Fruit fly (Drosophila melanogaster) whole organism, prepupa: ENCODE measurements around the gene CG7582.
A peak's percentile ranks its signal among the peaks of the same experiment; 100 is the strongest.

Experiments used
- Blimp-1 ChIP-seq: fragments of 200-800 bp; sonication (Bioruptor generic); optimal IDR thresholded peaks from 3 replicates; lab custom pipeline; 2017; ENCODE audit warnings: missing biosample characterization, missing genetic modification characterization, mild to moderate bottlenecking, moderate library complexity, missing genetic modification reagents
- CG10631 ChIP-seq: fragments of 200-800 bp; sonication (Bioruptor generic); optimal IDR thresholded peaks from 2 replicates; lab custom pipeline; 2016; ENCODE audit warnings: missing biosample characterization, missing genetic modification characterization
- CG11902 ChIP-seq: fragments of 200-800 bp; sonication (Bioruptor generic); optimal IDR thresholded peaks from 3 replicates; lab custom pipeline; 2016; ENCODE audit warnings: missing biosample characterization, missing genetic modification characterization
- CG15336 ChIP-seq: fragments of 200-800 bp; sonication (Bioruptor generic); IDR thresholded peaks from 2 replicates; pipeline ENCODE4 v1.3.6; 2022; ENCODE audit warnings: missing biosample characterization, missing genetic modification characterization
- CG1621 ChIP-seq: fragments of 200-800 bp; sonication (Bioruptor generic); optimal IDR thresholded peaks from 3 replicates; lab custom pipeline; 2018; ENCODE audit warnings: missing biosample characterization, mild to moderate bottlenecking, missing genetic modification characterization
- CG16779 ChIP-seq: fragments of 200-800 bp; sonication (Bioruptor generic); optimal IDR thresholded peaks from 3 replicates; lab custom pipeline; 2017; ENCODE audit warnings: missing biosample characterization, mild to moderate bottlenecking, missing genetic modification characterization
- CG3032 ChIP-seq: fragments of 200-800 bp; optimal IDR thresholded peaks from 2 replicates; lab custom pipeline; 2019; ENCODE audit warnings: missing biosample characterization, mild to moderate bottlenecking, missing genetic modification characterization, moderate library complexity
- CG31627 ChIP-seq: fragments of 200-800 bp; sonication (Bioruptor generic); optimal IDR thresholded peaks from 3 replicates; lab custom pipeline; 2016; ENCODE audit warnings: missing biosample characterization, missing genetic modification characterization
- CG32006 ChIP-seq: fragments of 200-800 bp; sonication (Bioruptor generic); optimal IDR thresholded peaks from 3 replicates; lab custom pipeline; 2017; ENCODE audit warnings: missing biosample characterization, mild to moderate bottlenecking, missing genetic modification characterization
- CG3919 ChIP-seq: fragments of 200-800 bp; sonication (Bioruptor generic); optimal IDR thresholded peaks from 3 replicates; lab custom pipeline; 2016; ENCODE audit warnings: missing biosample characterization, missing genetic modification characterization
- CG6163 ChIP-seq: fragments of 200-800 bp; sonication (Bioruptor generic); IDR thresholded peaks from 3 replicates; pipeline ENCODE4 v1.3.6; 2022; ENCODE audit warnings: missing biosample characterization, missing genetic modification characterization
- CG6276 ChIP-seq: fragments of 200-800 bp; sonication (Bioruptor generic); optimal IDR thresholded peaks from 2 replicates; lab custom pipeline; 2017; ENCODE audit warnings: missing biosample characterization, mild to moderate bottlenecking, missing genetic modification characterization
- CG6808 ChIP-seq: fragments of 200-800 bp; sonication (Bioruptor generic); optimal IDR thresholded peaks from 3 replicates; lab custom pipeline; 2017; ENCODE audit warnings: missing biosample characterization, missing genetic modification characterization, mild to moderate bottlenecking, moderate library complexity, missing genetic modification reagents
- CG6854 ChIP-seq: fragments of 200-800 bp; sonication (Bioruptor generic); optimal IDR thresholded peaks from 2 replicates; lab custom pipeline; 2017; ENCODE audit warnings: missing biosample characterization, mild to moderate bottlenecking, missing genetic modification characterization
- CG8119 ChIP-seq: fragments of 200-800 bp; sonication (Bioruptor generic); IDR thresholded peaks from 3 replicates; pipeline ENCODE4 v1.3.6; 2022; ENCODE audit warnings: missing biosample characterization, missing genetic modification characterization
- CG8319 ChIP-seq: fragments of 200-800 bp; sonication (Bioruptor generic); optimal IDR thresholded peaks from 3 replicates; lab custom pipeline; 2016; ENCODE audit warnings: missing biosample characterization, missing genetic modification characterization
- CG8632 ChIP-seq: fragments of 200-800 bp; sonication (Bioruptor generic); optimal IDR thresholded peaks from 3 replicates; lab custom pipeline; 2016; ENCODE audit warnings: missing biosample characterization, missing genetic modification characterization
- CG9139 ChIP-seq: fragments of 200-800 bp; sonication (Bioruptor generic); optimal IDR thresholded peaks from 3 replicates; lab custom pipeline; 2017; ENCODE audit warnings: missing biosample characterization, mild to moderate bottlenecking, missing genetic modification characterization
- Eip75B ChIP-seq: fragments of 200-800 bp; sonication (Bioruptor generic); optimal IDR thresholded peaks from 3 replicates; lab custom pipeline; 2016; ENCODE audit warnings: missing biosample characterization, missing genetic modification characterization
- Eip78C ChIP-seq: fragments of 200-800 bp; sonication (Bioruptor generic); peaks from one replicate; lab custom pipeline; 2016; ENCODE audit warnings: missing biosample characterization, missing genetic modification characterization
- Hr39 ChIP-seq: fragments of 200-800 bp; sonication (Bioruptor generic); optimal IDR thresholded peaks from 2 replicates; lab custom pipeline; 2016; ENCODE audit warnings: missing biosample characterization, missing genetic modification characterization
- Hr4 ChIP-seq: fragments of 200-800 bp; sonication (Bioruptor generic); optimal IDR thresholded peaks from 3 replicates; lab custom pipeline; 2016; ENCODE audit warnings: missing biosample characterization, missing genetic modification characterization
- Lpt ChIP-seq: fragments of 200-800 bp; sonication (Bioruptor generic); optimal IDR thresholded peaks from 3 replicates; lab custom pipeline; 2016; ENCODE audit warnings: missing biosample characterization, missing genetic modification characterization
- Met ChIP-seq: fragments of 200-800 bp; sonication (Bioruptor generic); optimal IDR thresholded peaks from 3 replicates; lab custom pipeline; 2016; ENCODE audit warnings: missing biosample characterization, missing genetic modification characterization
- OdsH ChIP-seq: fragments of 200-800 bp; sonication (Bioruptor generic); optimal IDR thresholded peaks from 3 replicates; lab custom pipeline; 2016; ENCODE audit warnings: missing biosample characterization, missing genetic modification characterization
- Smox ChIP-seq: fragments of 200-800 bp; sonication (Bioruptor generic); optimal IDR thresholded peaks from 3 replicates; lab custom pipeline; 2016; ENCODE audit warnings: missing biosample characterization, missing genetic modification characterization
- Sox102F ChIP-seq: fragments of 200-800 bp; sonication (Bioruptor generic); optimal IDR thresholded peaks from 2 replicates; lab custom pipeline; 2016; ENCODE audit warnings: missing biosample characterization, mild to moderate bottlenecking, missing genetic modification characterization
- Sox14 ChIP-seq: fragments of 200-800 bp; sonication (Bioruptor generic); optimal IDR thresholded peaks from 3 replicates; lab custom pipeline; 2016; ENCODE audit warnings: missing biosample characterization, missing genetic modification characterization
- Sox15 ChIP-seq: fragments of 200-800 bp; sonication (Bioruptor generic); optimal IDR thresholded peaks from 3 replicates; lab custom pipeline; 2016; ENCODE audit warnings: missing biosample characterization, missing genetic modification characterization
- achi ChIP-seq: fragments of 200-800 bp; sonication (Bioruptor generic); optimal IDR thresholded peaks from 3 replicates; lab custom pipeline; 2016; ENCODE audit warnings: missing biosample characterization, missing genetic modification characterization
- cyc ChIP-seq: fragments of 200-800 bp; sonication (Bioruptor generic); optimal IDR thresholded peaks from 3 replicates; lab custom pipeline; 2016; ENCODE audit warnings: missing biosample characterization, missing genetic modification characterization
- dac ChIP-seq: fragments of 200-800 bp; sonication (Bioruptor generic); optimal IDR thresholded peaks from 2 replicates; lab custom pipeline; 2017; ENCODE audit warnings: missing biosample characterization, mild to moderate bottlenecking, missing genetic modification characterization
- dsx ChIP-seq: fragments of 200-800 bp; optimal IDR thresholded peaks from 3 replicates; lab custom pipeline; 2019; ENCODE audit warnings: missing biosample characterization, mild to moderate bottlenecking, missing genetic modification characterization, moderate library complexity; ENCODE audit not compliant: poor library complexity, severe bottlenecking
- eg ChIP-seq: fragments of 200-800 bp; sonication (Bioruptor generic); IDR thresholded peaks from 3 replicates; pipeline ENCODE4 v1.3.6; 2022; ENCODE audit warnings: missing biosample characterization, missing genetic modification characterization
- esn ChIP-seq: fragments of 200-800 bp; sonication (Bioruptor generic); optimal IDR thresholded peaks from 2 replicates; lab custom pipeline; 2016; ENCODE audit warnings: missing biosample characterization, mild to moderate bottlenecking, missing genetic modification characterization, moderate library complexity
- fd85E ChIP-seq: fragments of 200-800 bp; sonication (Bioruptor generic); optimal IDR thresholded peaks from 3 replicates; lab custom pipeline; 2016; ENCODE audit warnings: missing biosample characterization, missing genetic modification characterization
- fkh ChIP-seq: fragments of 200-800 bp; sonication (Bioruptor generic); optimal IDR thresholded peaks from 3 replicates; lab custom pipeline; 2017; ENCODE audit warnings: missing biosample characterization, mild to moderate bottlenecking, missing genetic modification characterization, moderate library complexity
- lz ChIP-seq: fragments of 200-800 bp; sonication (Bioruptor generic); optimal IDR thresholded peaks from 3 replicates; lab custom pipeline; 2016; ENCODE audit warnings: missing biosample characterization, missing genetic modification characterization
- net ChIP-seq: fragments of 200-800 bp; sonication (Bioruptor generic); optimal IDR thresholded peaks from 3 replicates; lab custom pipeline; 2016; ENCODE audit warnings: missing biosample characterization, missing genetic modification characterization
- salr ChIP-seq, 2 experiments: fragments of 200-800 bp; sonication (Bioruptor generic); optimal IDR thresholded peaks; 3 replicates each; lab custom pipeline; 2016 to 2018; ENCODE audit warnings: missing biosample characterization in 2 of 2, missing genetic modification characterization in 2 of 2, mild to moderate bottlenecking in 1 of 2
- spab ChIP-seq: fragments of 200-800 bp; sonication (Bioruptor generic); optimal IDR thresholded peaks from 2 replicates; lab custom pipeline; 2017; ENCODE audit warnings: missing biosample characterization, mild to moderate bottlenecking, missing genetic modification characterization, missing genetic modification reagents
- ss ChIP-seq, 2 experiments: fragments of 200-800 bp; sonication (Bioruptor generic); optimal IDR thresholded peaks; 2 replicates in 1 of 2; 3 replicates in 1 of 2; lab custom pipeline; 2017 to 2018; ENCODE audit warnings: mild to moderate bottlenecking in 2 of 2, missing biosample characterization in 2 of 2, missing genetic modification characterization in 2 of 2, moderate library complexity in 1 of 2
- svp ChIP-seq: fragments of 200-800 bp; sonication (Bioruptor generic); peaks from one replicate; lab custom pipeline; 2016; ENCODE audit warnings: missing biosample characterization, missing genetic modification characterization

Gene CG7582

dm6 chr3R:29682152-29682600 is at the start of gene CG7582, which contains the start of gene Gycalpha99B:
Gene CG7582, minus strand, starts transcription at chr3R:29682278.
Gene Gycalpha99B, plus strand, starts transcription at chr3R:29682503.
- TF ChIP-seq CG6854 (GFP tag; lab: Kevin White, UChicago), result peak; percentile 72
- TF ChIP-seq Lpt (GFP tag; lab: Kevin White, UChicago), result no peak
- peak; percentile 51 for TF ChIP-seq Sox102F (GFP tag; lab: Kevin White, UChicago)
- TF ChIP-seq CG15336 (GFP tag; lab: Robert Waterston, UW), result peak; percentile 73
- peak; percentile 14; the same call in 1 of the 3 replicates for TF ChIP-seq eg (GFP tag; lab: Robert Waterston, UW)
- peak; percentile 23 for TF ChIP-seq CG16779 (tag; lab: Kevin White, UChicago)
- TF ChIP-seq CG8319, result no peak
- TF ChIP-seq dsx (GFP tag; lab: Kevin White, UChicago), result peak; percentile 6
- peak; percentile 5 for TF ChIP-seq fd85E (GFP tag; lab: Kevin White, UChicago)
- no peak for TF ChIP-seq ss (GFP tag; optimal IDR thresholded peaks at IDR 0.05; lab: Kevin White, UChicago)
- TF ChIP-seq CG3919 (GFP tag; lab: Kevin White, UChicago), result peak; percentile 28
- peak; percentile 90 for TF ChIP-seq svp (GFP tag; lab: Kevin White, UChicago)
- peak; percentile 19 for TF ChIP-seq CG6808 (GFP tag; lab: Kevin White, UChicago)
- TF ChIP-seq CG8119 (GFP tag; lab: Robert Waterston, UW), result peak; percentile 63; the same call in 2 of the 3 replicates
- TF ChIP-seq cyc (GFP tag; lab: Kevin White, UChicago), result no peak
- peak; percentile 24; the same call in 1 of the 3 replicates for TF ChIP-seq CG6163
- TF ChIP-seq Hr4 (GFP tag; lab: Kevin White, UChicago), result no peak
- TF ChIP-seq CG1621 (tag; lab: Kevin White, UChicago), result peak; percentile 45
- TF ChIP-seq Eip78C (GFP tag; lab: Kevin White, UChicago), result peak; percentile 55
- TF ChIP-seq CG6276, result peak; percentile 42
- TF ChIP-seq Blimp-1 (GFP tag; lab: Kevin White, UChicago), result peak; percentile 99

dm6 chr3R:29726277-29726676 is 44.2 kb upstream of the CG7582 start:
- TF ChIP-seq Sox15 (GFP tag; lab: Kevin White, UChicago) (no peak), CG6163 (peak; percentile 24; the same call in 2 of the 3 replicates), salr (GFP tag; optimal IDR thresholded peaks at IDR 0.05; lab: Kevin White, UChicago) (no peak), CG15336 (GFP tag; lab: Robert Waterston, UW) (no peak), CG10631 (GFP tag; lab: Kevin White, UChicago) (no peak), Met (GFP tag; lab: Kevin White, UChicago) (no peak), CG11902 (no peak)

dm6 chr3R:29725577-29726240 is 43.6 kb upstream of the CG7582 start, which contains the start of gene Kul:
Gene Kul, plus strand, starts transcription at chr3R:29725830.
- TF ChIP-seq dsx (GFP tag; lab: Kevin White, UChicago), result no peak
- TF ChIP-seq CG6854 (GFP tag; lab: Kevin White, UChicago), result peak; percentile 34
- TF ChIP-seq Sox14, result peak; percentile 27
- peak; percentile 34 for TF ChIP-seq achi (GFP tag; lab: Kevin White, UChicago)
- no peak for TF ChIP-seq CG15336 (GFP tag; lab: Robert Waterston, UW)
- no peak for TF ChIP-seq Eip75B (GFP tag; lab: Kevin White, UChicago)
- peak; percentile 26 for TF ChIP-seq cyc (GFP tag; lab: Kevin White, UChicago)
- peak; percentile 24 for TF ChIP-seq CG8319
- TF ChIP-seq Hr39 (GFP tag; lab: Kevin White, UChicago), result no peak
- peak; percentile 55; the same call in 2 of the 3 replicates for TF ChIP-seq CG6163
- peak; percentile 33 for TF ChIP-seq spab (GFP tag; lab: Kevin White, UChicago)
- TF ChIP-seq CG11902, result no peak
- peak; percentile 55 for TF ChIP-seq net
- TF ChIP-seq fd85E (GFP tag; lab: Kevin White, UChicago), result no peak
- peak; percentile 55 for TF ChIP-seq CG3032 (tag; lab: Kevin White, UChicago)
- peak; percentile 30 for TF ChIP-seq CG3919 (GFP tag; lab: Kevin White, UChicago)
- TF ChIP-seq svp (GFP tag; lab: Kevin White, UChicago), result no peak
- peak; percentile 69 for TF ChIP-seq CG1621 (tag; lab: Kevin White, UChicago)
- no peak for TF ChIP-seq OdsH (GFP tag; lab: Kevin White, UChicago)
- peak; percentile 11 for TF ChIP-seq esn (GFP tag; lab: Kevin White, UChicago)
- TF ChIP-seq dac (GFP tag; lab: Kevin White, UChicago), result peak; percentile 41
- peak; percentile 62 to 76 for TF ChIP-seq ss (GFP tag; optimal IDR thresholded peaks at IDR 0.05; lab: Kevin White, UChicago)
- TF ChIP-seq Lpt (GFP tag; lab: Kevin White, UChicago), result peak; percentile 9
- peak; percentile 24 for TF ChIP-seq CG31627 (GFP tag; lab: Kevin White, UChicago)
- TF ChIP-seq lz, result peak; percentile 27
- no peak for TF ChIP-seq Smox (GFP tag; lab: Kevin White, UChicago)
- peak in 1 of 2 experiments; percentile 60 for TF ChIP-seq salr (GFP tag; optimal IDR thresholded peaks at IDR 0.05; lab: Kevin White, UChicago)
- TF ChIP-seq fkh (GFP tag; lab: Kevin White, UChicago), result no peak
- no peak; the same call in 2 of the 3 replicates for TF ChIP-seq CG8119 (GFP tag; lab: Robert Waterston, UW)
- TF ChIP-seq CG9139 (GFP tag; lab: Kevin White, UChicago), result peak; percentile 78
- TF ChIP-seq Blimp-1 (GFP tag; lab: Kevin White, UChicago), result no peak
- TF ChIP-seq CG32006 (GFP tag; lab: Kevin White, UChicago), result peak; percentile 51
- no peak for TF ChIP-seq CG8632 (GFP tag; lab: Kevin White, UChicago)
